Worm (Caenorhabditis elegans): ENCODE data around the gene otpl-1.

DNA sequence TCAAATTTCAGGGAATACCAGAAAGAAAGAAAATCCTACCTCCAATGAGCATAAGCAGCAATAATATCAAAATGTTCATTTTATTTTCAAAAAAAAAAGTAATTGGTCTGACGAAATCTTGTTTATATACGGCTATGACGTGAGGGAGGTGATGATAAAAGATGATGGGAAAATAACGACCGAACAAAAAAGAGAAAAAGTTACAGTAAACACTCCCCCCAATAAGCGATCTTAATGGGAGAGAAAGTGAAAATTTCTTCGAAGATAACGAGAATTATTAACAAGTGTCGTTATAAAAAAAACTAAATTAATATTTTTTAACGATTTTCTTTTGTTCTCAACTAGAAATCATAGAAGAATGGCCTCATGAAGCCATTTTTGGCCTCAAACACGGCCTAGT lies 31.2 kb downstream of the otpl-1 start, which contains the start of gene Y37E11B.7:
- TF ChIP-seq pha-4 (tag; optimal IDR thresholded peaks at IDR 0.05) (no peak), nhr-76 (tag; optimal IDR thresholded peaks at IDR 0.05) (no peak), skn-1 (tag; optimal IDR thresholded peaks at IDR 0.05) (no peak), unc-62 (GFP tag; optimal IDR thresholded peaks at IDR 0.05) (no peak), nhr-237 (tag; optimal IDR thresholded peaks at IDR 0.05) (no peak), snpc-4 (tag; optimal IDR thresholded peaks at IDR 0.05) (no peak), lin-39 (tag; optimal IDR thresholded peaks at IDR 0.05) (no peak), ceh-82 (tag; optimal IDR thresholded peaks at IDR 0.05) (no peak), pqm-1 (tag; optimal IDR thresholded peaks at IDR 0.05) (no peak), aly-2 (tag; optimal IDR thresholded peaks at IDR 0.05) (no peak), tbx-2 (tag; optimal IDR thresholded peaks at IDR 0.05) (no peak), lin-15B (tag; optimal IDR thresholded peaks at IDR 0.05) (no peak), fkh-10 (GFP tag; optimal IDR thresholded peaks at IDR 0.05) (no peak), fkh-2 (tag; optimal IDR thresholded peaks at IDR 0.05) (no peak)

Data from whole organism, L3 larva.